Worm (Caenorhabditis elegans) whole organism, L4/young adult: ENCODE data around the gene C36C5.14.

Source experiments
- W03F9.2 ChIP-seq: fragments of 150-350 bp; optimal IDR thresholded peaks from 2 replicates; lab custom pipeline; 2014; ENCODE audit warnings: missing biosample characterization, missing genetic modification characterization
- dao-5 ChIP-seq: sonication (generic microtip); optimal IDR thresholded peaks from 2 replicates; lab custom pipeline; 2016; ENCODE audit warnings: missing genotype, missing genetic modification characterization, moderate library complexity, missing compliant biosample characterization
- him-1 ChIP-seq: sonication (generic microtip); optimal IDR thresholded peaks from 2 replicates; lab custom pipeline; 2016; ENCODE audit warnings: missing genotype, missing genetic modification reagents, missing genetic modification characterization, missing compliant biosample characterization

DNA sequence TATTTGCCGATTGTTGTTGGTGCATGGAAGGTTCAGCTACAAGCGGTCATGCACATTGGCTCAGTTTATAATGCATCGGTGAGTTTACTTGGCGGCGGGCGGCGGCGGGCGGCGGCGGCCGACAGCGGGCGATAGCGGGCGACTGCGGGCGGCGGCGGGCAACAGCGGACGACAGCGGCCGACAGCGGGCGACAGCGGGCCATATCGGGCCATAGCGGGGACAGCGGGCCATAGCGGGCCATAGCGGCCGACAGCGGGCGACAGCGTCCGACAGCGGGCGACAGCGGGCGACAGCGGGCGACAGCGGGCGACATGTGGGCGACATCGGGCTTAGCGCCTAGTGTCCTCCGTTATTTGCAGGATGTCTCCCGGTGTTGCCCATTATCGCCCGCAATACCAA, 33.2 kb downstream of the C36C5.14 start:
- TF ChIP-seq W03F9.2 (tag; lab: Kevin White, UChicago) (no peak), him-1 (tag; lab: Kevin White, UChicago) (no peak), dao-5 (tag; lab: Kevin White, UChicago) (no peak)
